Fruit fly (Drosophila melanogaster) whole organism, embryonic: ENCODE results near the gene CG15922.

ENCODE experiments used
- Antp ChIP-seq: fragments of 200-800 bp; sonication (Bioruptor generic); optimal IDR thresholded peaks from 3 replicates; lab custom pipeline; 2016; ENCODE audit warnings: missing biosample characterization, missing genetic modification characterization
- Bdp1 ChIP-seq: fragments of 200-800 bp; sonication (Bioruptor generic); optimal IDR thresholded peaks from 3 replicates; lab custom pipeline; 2016; ENCODE audit warnings: missing biosample characterization, missing genetic modification characterization
- CG10147 ChIP-seq: fragments of 200-800 bp; sonication (Bioruptor generic); optimal IDR thresholded peaks from 2 replicates; lab custom pipeline; 2019; ENCODE audit warnings: missing biosample characterization, mild to moderate bottlenecking, missing genetic modification characterization, moderate library complexity
- CG1024 ChIP-seq: fragments of 200-800 bp; sonication (Bioruptor generic); IDR thresholded peaks from 2 replicates; pipeline ENCODE4 v1.3.6; 2022; ENCODE audit warnings: missing biosample characterization, missing genetic modification characterization
- CG10274 ChIP-seq: fragments of 200-800 bp; sonication (Bioruptor generic); optimal IDR thresholded peaks from 3 replicates; lab custom pipeline; 2017; ENCODE audit warnings: missing biosample characterization, mild to moderate bottlenecking, missing genetic modification characterization
- CG11695 ChIP-seq: fragments of 200-800 bp; sonication (Bioruptor generic); IDR thresholded peaks from 3 replicates; pipeline ENCODE4 v1.3.6; 2022; ENCODE audit warnings: missing biosample characterization, missing genetic modification characterization
- CG13775 ChIP-seq: fragments of 200-800 bp; sonication (Bioruptor generic); optimal IDR thresholded peaks from 3 replicates; lab custom pipeline; 2017; ENCODE audit warnings: missing biosample characterization, mild to moderate bottlenecking, missing genetic modification characterization
- CG14860 ChIP-seq: fragments of 200-800 bp; sonication (Bioruptor generic); IDR thresholded peaks from 3 replicates; pipeline ENCODE4 v1.3.6; 2022; ENCODE audit warnings: missing biosample characterization, missing genetic modification characterization; ENCODE audit not compliant: partially characterized antibody
- CG15514 ChIP-seq: fragments of 200-800 bp; sonication (Bioruptor generic); optimal IDR thresholded peaks from 3 replicates; lab custom pipeline; 2017; ENCODE audit warnings: missing biosample characterization, missing genetic modification characterization, mild to moderate bottlenecking, moderate library complexity, missing genetic modification reagents
- CG15696 ChIP-seq: fragments of 200-800 bp; sonication (Bioruptor generic); optimal IDR thresholded peaks from 2 replicates; lab custom pipeline; 2019; ENCODE audit warnings: missing biosample characterization, mild to moderate bottlenecking, missing genetic modification characterization, moderate library complexity
- CG17802 ChIP-seq: fragments of 200-800 bp; sonication (Bioruptor generic); optimal IDR thresholded peaks from 2 replicates; lab custom pipeline; 2018; ENCODE audit warnings: missing biosample characterization, mild to moderate bottlenecking, missing genetic modification characterization, moderate library complexity
- CG1792 ChIP-seq: fragments of 200-800 bp; sonication (Bioruptor generic); optimal IDR thresholded peaks from 2 replicates; lab custom pipeline; 2016; ENCODE audit warnings: missing biosample characterization, missing genetic modification characterization
- CG2129 ChIP-seq: fragments of 200-800 bp; sonication (Bioruptor generic); IDR thresholded peaks from 2 replicates; pipeline ENCODE4 v1.3.6; 2022; ENCODE audit warnings: missing biosample characterization, missing genetic modification characterization; ENCODE audit not compliant: partially characterized antibody
- CG3407 ChIP-seq: fragments of 200-800 bp; sonication (Bioruptor generic); optimal IDR thresholded peaks from 2 replicates; lab custom pipeline; 2018; ENCODE audit warnings: missing biosample characterization, mild to moderate bottlenecking, missing genetic modification characterization
- CG34422 ChIP-seq: fragments of 200-800 bp; sonication (Bioruptor generic); IDR thresholded peaks from 3 replicates; pipeline ENCODE4 v1.3.6; 2022; ENCODE audit warnings: missing biosample characterization, missing genetic modification characterization
- CG5245 ChIP-seq: fragments of 200-800 bp; sonication (Bioruptor generic); optimal IDR thresholded peaks from 3 replicates; lab custom pipeline; 2016; ENCODE audit warnings: missing biosample characterization, missing genetic modification characterization
- CG6175 ChIP-seq: fragments of 200-800 bp; sonication (Bioruptor generic); IDR thresholded peaks from 3 replicates; pipeline ENCODE4 v1.3.6; 2022; ENCODE audit warnings: missing biosample characterization, missing genetic modification characterization
- CG6683 ChIP-seq: fragments of 200-800 bp; sonication (Bioruptor generic); optimal IDR thresholded peaks from 2 replicates; lab custom pipeline; 2017; ENCODE audit warnings: missing biosample characterization, mild to moderate bottlenecking, missing genetic modification characterization, missing genetic modification reagents
- CG6813 ChIP-seq: fragments of 200-800 bp; sonication (Bioruptor generic); optimal IDR thresholded peaks from 2 replicates; lab custom pipeline; 2017; ENCODE audit warnings: missing biosample characterization, missing genetic modification characterization, mild to moderate bottlenecking, moderate library complexity, missing genetic modification reagents
- CG7357 ChIP-seq: fragments of 200-800 bp; sonication (Bioruptor generic); IDR thresholded peaks from 3 replicates; pipeline ENCODE4 v1.3.6; 2022; ENCODE audit warnings: missing biosample characterization, missing genetic modification characterization
- CG9437 ChIP-seq: fragments of 200-800 bp; sonication (Bioruptor generic); optimal IDR thresholded peaks from 2 replicates; lab custom pipeline; 2018; ENCODE audit warnings: missing biosample characterization, mild to moderate bottlenecking, missing genetic modification characterization
- CG9797 ChIP-seq: fragments of 200-800 bp; sonication (Bioruptor generic); optimal IDR thresholded peaks from 3 replicates; lab custom pipeline; 2018; ENCODE audit warnings: missing biosample characterization, mild to moderate bottlenecking, missing genetic modification characterization
- Dad ChIP-seq: fragments of 200-800 bp; sonication (Bioruptor generic); optimal IDR thresholded peaks from 3 replicates; lab custom pipeline; 2016; ENCODE audit warnings: missing biosample characterization, missing genetic modification characterization
- Dip2 ChIP-seq: fragments of 200-800 bp; sonication (Bioruptor generic); IDR thresholded peaks from 2 replicates; pipeline ENCODE4 v1.3.6; 2022; ENCODE audit warnings: missing biosample characterization, missing genetic modification characterization
- GATAe ChIP-seq: fragments of 200-800 bp; sonication (Bioruptor generic); conservative IDR thresholded peaks from 2 replicates; pipeline ENCODE4 v1.3.6; 2022; ENCODE audit warnings: missing biosample characterization, missing genetic modification characterization
- HLH54F ChIP-seq: fragments of 200-800 bp; sonication (Bioruptor generic); optimal IDR thresholded peaks from 3 replicates; lab custom pipeline; 2016; ENCODE audit warnings: missing biosample characterization, missing genetic modification characterization
- HLHmδ ChIP-seq: fragments of 200-800 bp; sonication (Bioruptor generic); optimal IDR thresholded peaks from 2 replicates; lab custom pipeline; 2018; ENCODE audit warnings: missing biosample characterization, mild to moderate bottlenecking, missing genetic modification characterization, moderate library complexity
- Hmr ChIP-seq: fragments of 200-800 bp; sonication (Bioruptor generic); optimal IDR thresholded peaks from 3 replicates; lab custom pipeline; 2017; ENCODE audit warnings: mild to moderate bottlenecking, missing biosample characterization, missing genetic modification reagents, missing genetic modification characterization
- Jarid2 ChIP-seq: fragments of 200-800 bp; sonication (Bioruptor generic); optimal IDR thresholded peaks from 3 replicates; lab custom pipeline; 2017; ENCODE audit warnings: mild to moderate bottlenecking, missing biosample characterization, missing genetic modification reagents, missing genetic modification characterization
- Myb ChIP-seq: fragments of 200-800 bp; sonication (Bioruptor generic); optimal IDR thresholded peaks from 2 replicates; lab custom pipeline; 2016; ENCODE audit warnings: missing biosample characterization, missing genetic modification characterization
- NC2β ChIP-seq: fragments of 200-800 bp; sonication (Bioruptor generic); optimal IDR thresholded peaks from 2 replicates; lab custom pipeline; 2016; ENCODE audit warnings: missing biosample characterization, missing genetic modification characterization
- Nf-YA ChIP-seq: fragments of 200-800 bp; sonication (Bioruptor generic); IDR thresholded peaks from 2 replicates; pipeline ENCODE4 v1.3.6; 2022; ENCODE audit warnings: missing biosample characterization, missing genetic modification characterization
- Poxn ChIP-seq: fragments of 200-800 bp; sonication (Bioruptor generic); IDR thresholded peaks from 2 replicates; pipeline ENCODE4 v1.3.6; 2022; ENCODE audit warnings: missing biosample characterization, missing genetic modification characterization
- btn ChIP-seq: fragments of 200-800 bp; sonication (Bioruptor generic); optimal IDR thresholded peaks from 2 replicates; lab custom pipeline; 2016; ENCODE audit warnings: missing biosample characterization, missing genetic modification characterization
- caup ChIP-seq: fragments of 200-800 bp; sonication (Bioruptor generic); optimal IDR thresholded peaks from 3 replicates; lab custom pipeline; 2017; ENCODE audit warnings: missing biosample characterization, mild to moderate bottlenecking, missing genetic modification characterization, moderate library complexity; ENCODE audit not compliant: severe bottlenecking
- cg ChIP-seq: fragments of 200-800 bp; sonication (Bioruptor generic); optimal IDR thresholded peaks from 3 replicates; lab custom pipeline; 2019; ENCODE audit warnings: missing biosample characterization, mild to moderate bottlenecking, missing genetic modification characterization, moderate library complexity
- chinmo ChIP-seq: fragments of 200-800 bp; sonication (Bioruptor generic); IDR thresholded peaks from 4 replicates; pipeline ENCODE4 v1.3.6; 2022; ENCODE audit warnings: missing biosample characterization, missing genetic modification characterization; ENCODE audit not compliant: partially characterized antibody
- ci ChIP-seq: fragments of 200-800 bp; sonication (Bioruptor generic); IDR thresholded peaks from 3 replicates; pipeline ENCODE4 v1.3.6; 2022; ENCODE audit warnings: missing biosample characterization, missing genetic modification characterization
- dimm ChIP-seq: fragments of 200-800 bp; sonication (Bioruptor generic); IDR thresholded peaks from 2 replicates; pipeline ENCODE4 v1.3.6; 2022; ENCODE audit warnings: missing biosample characterization, missing genetic modification characterization
- gfzf ChIP-seq: fragments of 200-800 bp; sonication (Bioruptor generic); optimal IDR thresholded peaks from 2 replicates; lab custom pipeline; 2016; ENCODE audit warnings: missing biosample characterization, mild to moderate bottlenecking, missing genetic modification characterization, moderate library complexity
- gro ChIP-seq: fragments of 200-800 bp; sonication (Bioruptor generic); optimal IDR thresholded peaks from 2 replicates; lab custom pipeline; 2016; ENCODE audit warnings: missing biosample characterization, missing genetic modification characterization
- ind ChIP-seq: fragments of 200-800 bp; sonication (Bioruptor generic); optimal IDR thresholded peaks from 3 replicates; lab custom pipeline; 2016; ENCODE audit warnings: missing biosample characterization, missing genetic modification characterization
- mam ChIP-seq: fragments of 200-800 bp; sonication (Bioruptor generic); optimal IDR thresholded peaks from 3 replicates; lab custom pipeline; 2016; ENCODE audit warnings: missing biosample characterization, missing genetic modification characterization
- ro ChIP-seq: fragments of 200-800 bp; sonication (Bioruptor generic); IDR thresholded peaks from 2 replicates; pipeline ENCODE4 v1.3.6; 2022; ENCODE audit warnings: missing biosample characterization, missing genetic modification characterization
- shn ChIP-seq: fragments of 200-800 bp; sonication (Bioruptor generic); optimal IDR thresholded peaks from 3 replicates; lab custom pipeline; 2016; ENCODE audit warnings: missing biosample characterization, missing genetic modification characterization
- slbo ChIP-seq: fragments of 200-800 bp; sonication (Bioruptor generic); IDR thresholded peaks from 2 replicates; pipeline ENCODE4 v1.3.6; 2022; ENCODE audit warnings: missing biosample characterization, missing genetic modification characterization
- slp2 ChIP-seq: fragments of 200-800 bp; sonication (Bioruptor generic); optimal IDR thresholded peaks from 2 replicates; lab custom pipeline; 2016; ENCODE audit warnings: missing biosample characterization, missing genetic modification characterization
- stc ChIP-seq: fragments of 200-800 bp; sonication (Bioruptor generic); IDR thresholded peaks from 2 replicates; pipeline ENCODE4 v1.3.6; 2022; ENCODE audit warnings: missing biosample characterization, missing genetic modification characterization
- ttk ChIP-seq: fragments of 200-800 bp; sonication (Bioruptor generic); IDR thresholded peaks from 2 replicates; pipeline ENCODE4 v2.1.2; 2022; ENCODE audit warnings: missing biosample characterization, missing genetic modification characterization

CG15922 gene

dm6 chr3R:20550632-20551486, 9.2 kb downstream of the CG15922 start (continued):
- TF ChIP-seq Poxn (GFP tag; lab: Robert Waterston, UW) (no peak), CG6175 (no peak), gro (peak; percentile 68), Jarid2 (GFP tag; lab: Kevin White, UChicago) (peak; percentile 93), CG14860 (GFP tag; lab: Robert Waterston, UW) (peak; percentile 92), stc (peak; percentile 69; the same call in 1 of the 2 replicates), caup (GFP tag; lab: Kevin White, UChicago) (peak; percentile 93), chinmo (peak; percentile 98), CG10147 (GFP tag; lab: Kevin White, UChicago) (peak; percentile 52), slbo (GFP tag; lab: Robert Waterston, UW) (peak; percentile 26; the same call in 1 of the 2 replicates), CG17802 (tag; lab: Kevin White, UChicago) (peak; percentile 47), CG5245 (no peak), shn (GFP tag; lab: Kevin White, UChicago) (peak; percentile 42), CG9797 (GFP tag; lab: Kevin White, UChicago) (peak; percentile 28), NC2β (GFP tag; lab: Kevin White, UChicago) (peak; percentile 40), dimm (GFP tag; lab: Robert Waterston, UW) (no peak), CG1792 (GFP tag; lab: Kevin White, UChicago) (peak; percentile 49), GATAe (GFP tag; lab: Robert Waterston, UW) (no peak), CG9437 (GFP tag; lab: Kevin White, UChicago) (no peak), gfzf (GFP tag; lab: Kevin White, UChicago) (peak; percentile 70), Bdp1 (GFP tag; lab: Kevin White, UChicago) (peak; percentile 19), CG11695 (GFP tag; lab: Robert Waterston, UW) (peak; percentile 71), CG2129 (GFP tag; lab: Robert Waterston, UW) (peak; percentile 80), CG1024 (peak; percentile 22; the same call in 1 of the 2 replicates), slp2 (GFP tag; lab: Kevin White, UChicago) (peak; percentile 50), Myb (peak; percentile 60), CG3407 (GFP tag; lab: Kevin White, UChicago) (peak; percentile 91), CG15514 (GFP tag; lab: Kevin White, UChicago) (peak; percentile 71), CG10274 (peak; percentile 61), Dip2 (no peak), CG6683 (GFP tag; lab: Kevin White, UChicago) (peak; percentile 68), ttk (no peak), ro (no peak), CG6813 (GFP tag; lab: Kevin White, UChicago) (peak; percentile 96), cg (GFP tag; lab: Kevin White, UChicago) (peak; percentile 94), CG34422 (GFP tag; lab: Robert Waterston, UW) (peak; percentile 52; the same call in 1 of the 3 replicates), Antp (no peak), mam (GFP tag; lab: Kevin White, UChicago) (no peak), CG13775 (GFP tag; lab: Kevin White, UChicago) (peak; percentile 10), CG7357 (GFP tag; lab: Robert Waterston, UW) (no peak), ind (no peak), HLH54F (GFP tag; lab: Kevin White, UChicago) (no peak), Dad (GFP tag; lab: Kevin White, UChicago) (peak; percentile 32), CG15696 (peak; percentile 91), Nf-YA (peak; percentile 65), btn (peak; percentile 49), HLHmδ (GFP tag; lab: Kevin White, UChicago) (peak; percentile 99), Hmr (GFP tag; lab: Kevin White, UChicago) (peak; percentile 73), ci (GFP tag; lab: Robert Waterston, UW) (peak; percentile 87)
